Worm (Caenorhabditis elegans) whole organism, L4 larva: ENCODE data around the gene spe-45.

Experiments
- D1046.2 ChIP-seq: fragments of 200-800 bp; sonication (Bioruptor generic); IDR thresholded peaks from 2 replicates; pipeline ENCODE4 v1.3.6; 2022; ENCODE audit warnings: missing genetic modification characterization, missing compliant biosample characterization
- F10B5.3 ChIP-seq: sonication (generic microtip); optimal IDR thresholded peaks from 2 replicates; lab custom pipeline; 2016; ENCODE audit warnings: mild to moderate bottlenecking, missing genetic modification characterization, missing compliant biosample characterization
- R02D3.7 ChIP-seq: fragments of 150-350 bp; sonication (generic microtip); optimal IDR thresholded peaks from 3 replicates; lab custom pipeline; 2014; ENCODE audit warnings: missing biosample characterization, missing genetic modification characterization
- T26A8.4 ChIP-seq: fragments of 200-800 bp; sonication (Bioruptor generic); IDR thresholded peaks from 2 replicates; pipeline ENCODE4 v1.3.6; 2022; ENCODE audit warnings: missing genetic modification characterization, missing compliant biosample characterization
- Y105C5A.15 ChIP-seq: fragments of 200-800 bp; sonication (Bioruptor generic); IDR thresholded peaks from 2 replicates; pipeline ENCODE4 v1.3.6; 2022; ENCODE audit warnings: missing genetic modification characterization, missing compliant biosample characterization
- Y5F2A.4 ChIP-seq: fragments of 200-800 bp; sonication (Bioruptor generic); optimal IDR thresholded peaks from 2 replicates; lab custom pipeline; 2018; ENCODE audit warnings: mild to moderate bottlenecking, missing genetic modification characterization, missing compliant biosample characterization
- Y75B8A.6 ChIP-seq: fragments of 200-800 bp; sonication (Bioruptor generic); IDR thresholded peaks from 2 replicates; pipeline ENCODE4 v1.3.6; 2022; ENCODE audit warnings: missing genetic modification reagents, missing genetic modification characterization, missing compliant biosample characterization
- ZK546.5 ChIP-seq, 2 experiments: sonication (generic microtip); optimal IDR thresholded peaks; 2 replicates each; lab custom pipeline; 2017; ENCODE audit warnings: missing biosample characterization in 2 of 2, missing genetic modification characterization in 2 of 2
- aha-1 ChIP-seq: fragments of 150-350 bp; peaks from one replicate; lab custom pipeline; 2014; ENCODE audit warnings: missing biosample characterization, missing genetic modification characterization
- ama-1 ChIP-seq: fragments of 150-350 bp; optimal IDR thresholded peaks from 2 replicates; lab custom pipeline; 2014; ENCODE audit warnings: inconsistent platforms, mixed read lengths
- ceh-28 ChIP-seq: fragments of 150-350 bp; optimal IDR thresholded peaks from 2 replicates; lab custom pipeline; 2014; ENCODE audit warnings: missing biosample characterization, missing genetic modification reagents, missing genetic modification characterization
- ceh-32 ChIP-seq: sonication (generic microtip); optimal IDR thresholded peaks from 2 replicates; lab custom pipeline; 2016; ENCODE audit warnings: mild to moderate bottlenecking, missing genetic modification characterization, missing compliant biosample characterization; ENCODE audit not compliant: poor library complexity
- ceh-62 ChIP-seq: sonication (generic microtip); optimal IDR thresholded peaks from 2 replicates; lab custom pipeline; 2017; ENCODE audit warnings: missing biosample characterization, missing genetic modification characterization
- cey-2 ChIP-seq: sonication (generic microtip); optimal IDR thresholded peaks from 3 replicates; lab custom pipeline; 2017; ENCODE audit warnings: missing genetic modification characterization, mild to moderate bottlenecking, missing compliant biosample characterization, antibody characterized with exemption, borderline replicate concordance; ENCODE audit not compliant: insufficient read depth
- daf-16 ChIP-seq, 3 experiments: sonication (generic microtip); optimal IDR thresholded peaks; 2 replicates each; lab custom pipeline; 2016 to 2017; ENCODE audit warnings: missing genetic modification characterization in 3 of 3, missing genetic modification reagents in 3 of 3, mild to moderate bottlenecking in 2 of 3, missing compliant biosample characterization in 2 of 3, missing biosample characterization in 1 of 3, moderate library complexity in 1 of 3
- daf-19 ChIP-seq: fragments of 200-800 bp; sonication (Bioruptor generic); conservative IDR thresholded peaks from 2 replicates; pipeline ENCODE4 v1.3.6; 2022; ENCODE audit warnings: missing genetic modification characterization, missing compliant biosample characterization
- daf-8 ChIP-seq: fragments of 200-800 bp; sonication (Bioruptor generic); IDR thresholded peaks from 2 replicates; pipeline ENCODE4 v1.3.6; 2022; ENCODE audit warnings: missing genetic modification characterization, missing compliant biosample characterization
- dmd-8 ChIP-seq: fragments of 200-800 bp; sonication (Bioruptor generic); IDR thresholded peaks from 2 replicates; pipeline ENCODE4 v1.3.6; 2022; ENCODE audit warnings: missing genetic modification characterization, missing compliant biosample characterization
- egl-43 ChIP-seq: fragments of 200-800 bp; sonication (Bioruptor generic); IDR thresholded peaks from 2 replicates; pipeline ENCODE4 v1.3.6; 2022; ENCODE audit warnings: missing genetic modification reagents, missing genetic modification characterization, missing compliant biosample characterization
- fos-1 ChIP-seq: fragments of 150-350 bp; optimal IDR thresholded peaks from 2 replicates; lab custom pipeline; 2014; ENCODE audit warnings: missing biosample characterization, missing genetic modification characterization
- hlh-11 ChIP-seq: fragments of 200-800 bp; sonication (Bioruptor generic); optimal IDR thresholded peaks from 2 replicates; lab custom pipeline; 2018; ENCODE audit warnings: mild to moderate bottlenecking, missing genetic modification characterization, missing compliant biosample characterization
- hlh-30 ChIP-seq: sonication (generic microtip); optimal IDR thresholded peaks from 2 replicates; lab custom pipeline; 2017; ENCODE audit warnings: antibody characterized with exemption, mild to moderate bottlenecking, missing genetic modification characterization, missing compliant biosample characterization; ENCODE audit not compliant: insufficient read depth
- hmg-1.1 ChIP-seq: fragments of 200-800 bp; sonication (Bioruptor generic); IDR thresholded peaks from 2 replicates; pipeline ENCODE4 v1.3.6; 2022; ENCODE audit warnings: missing genetic modification reagents, missing genetic modification characterization, missing compliant biosample characterization
- jun-1 ChIP-seq: fragments of 150-350 bp; optimal IDR thresholded peaks from 2 replicates; lab custom pipeline; 2014; ENCODE audit warnings: missing biosample characterization, missing genetic modification reagents, missing genetic modification characterization
- lin-13 ChIP-seq: fragments of 150-350 bp; optimal IDR thresholded peaks from 2 replicates; lab custom pipeline; 2014; ENCODE audit warnings: missing biosample characterization, missing genetic modification reagents, missing genetic modification characterization
- lin-38 ChIP-seq: fragments of 200-800 bp; sonication (Bioruptor generic); IDR thresholded peaks from 2 replicates; pipeline ENCODE4 v1.3.6; 2022; ENCODE audit warnings: missing genetic modification reagents, missing genetic modification characterization, missing compliant biosample characterization
- lin-39 ChIP-seq: fragments of 150-350 bp; optimal IDR thresholded peaks from 2 replicates; lab custom pipeline; 2014; ENCODE audit warnings: missing biosample characterization, missing genetic modification reagents, missing genetic modification characterization
- lir-3 ChIP-seq: sonication (generic microtip); optimal IDR thresholded peaks from 2 replicates; lab custom pipeline; 2016; ENCODE audit warnings: mild to moderate bottlenecking, missing genetic modification characterization, missing compliant biosample characterization
- lsy-2 ChIP-seq, 2 experiments: fragments of 150-350 bp in 1 of 2; sonication (generic microtip) in 1 of 2; optimal IDR thresholded peaks; 2 replicates each; lab custom pipeline; 2014 to 2017; ENCODE audit warnings: missing biosample characterization in 2 of 2, missing genetic modification characterization in 2 of 2
- mdl-1 ChIP-seq, 2 experiments: fragments of 150-350 bp in 1 of 2; sonication (generic microtip) in 1 of 2; optimal IDR thresholded peaks; 2 replicates each; lab custom pipeline; 2014 to 2017; ENCODE audit warnings: missing biosample characterization in 2 of 2, missing genetic modification characterization in 2 of 2
- mep-1 ChIP-seq: fragments of 150-350 bp; sonication (generic microtip); optimal IDR thresholded peaks from 3 replicates; lab custom pipeline; 2014; ENCODE audit warnings: missing biosample characterization, missing genetic modification characterization
- mxl-2 ChIP-seq: fragments of 200-800 bp; sonication (Bioruptor generic); conservative IDR thresholded peaks from 2 replicates; pipeline ENCODE4 v1.3.6; 2022; ENCODE audit warnings: missing genetic modification reagents, missing genetic modification characterization, missing compliant biosample characterization
- mxl-3 ChIP-seq: fragments of 200-800 bp; sonication (Bioruptor generic); optimal IDR thresholded peaks from 2 replicates; lab custom pipeline; 2018; ENCODE audit warnings: mild to moderate bottlenecking, missing genetic modification characterization, missing compliant biosample characterization
- nhr-237 ChIP-seq: sonication (generic microtip); optimal IDR thresholded peaks from 2 replicates; lab custom pipeline; 2017; ENCODE audit warnings: missing biosample characterization, missing genetic modification characterization
- nhr-28 ChIP-seq: fragments of 150-350 bp; optimal IDR thresholded peaks from 2 replicates; lab custom pipeline; 2014; ENCODE audit warnings: missing biosample characterization, missing genetic modification characterization
- nhr-76 ChIP-seq: fragments of 150-350 bp; optimal IDR thresholded peaks from 2 replicates; lab custom pipeline; 2014; ENCODE audit warnings: missing biosample characterization, missing genetic modification characterization
- pha-4 ChIP-seq, 2 experiments: fragments of 150-350 bp in 1 of 2; fragments of 200-800 bp in 1 of 2; sonication (Bioruptor generic) in 1 of 2; IDR thresholded peaks in 1 of 2; optimal IDR thresholded peaks in 1 of 2; 2 replicates each; pipeline versions ENCODE4 v1.3.6 to Lab custom; 2014 to 2022; ENCODE audit warnings: missing genetic modification characterization in 2 of 2, missing genetic modification reagents in 2 of 2, missing biosample characterization in 1 of 2, missing compliant biosample characterization in 1 of 2
- php-3 ChIP-seq: fragments of 200-800 bp; sonication (Bioruptor generic); IDR thresholded peaks from 2 replicates; pipeline ENCODE4 v1.3.6; 2022; ENCODE audit warnings: missing genetic modification reagents, missing genetic modification characterization, missing compliant biosample characterization
- rbr-2 ChIP-seq: sonication (generic microtip); optimal IDR thresholded peaks from 2 replicates; lab custom pipeline; 2016; ENCODE audit warnings: missing genotype, missing genetic modification characterization, missing compliant biosample characterization
- set-16 ChIP-seq: fragments of 200-800 bp; sonication (Bioruptor generic); IDR thresholded peaks from 2 replicates; pipeline ENCODE4 v1.3.6; 2022; ENCODE audit warnings: missing genetic modification reagents, missing genetic modification characterization, missing compliant biosample characterization
- snpc-1.2 ChIP-seq: fragments of 200-800 bp; sonication (Bioruptor generic); IDR thresholded peaks from 2 replicates; pipeline ENCODE4 v1.3.6; 2022; ENCODE audit warnings: missing genetic modification reagents, missing genetic modification characterization, missing compliant biosample characterization
- spr-1 ChIP-seq: sonication (generic microtip); optimal IDR thresholded peaks from 2 replicates; lab custom pipeline; 2016; ENCODE audit warnings: mild to moderate bottlenecking, missing genetic modification characterization, missing compliant biosample characterization
- tag-97 ChIP-seq: fragments of 200-800 bp; sonication (Bioruptor generic); IDR thresholded peaks from 2 replicates; pipeline ENCODE4 v1.3.6; 2022; ENCODE audit warnings: missing genetic modification characterization, missing compliant biosample characterization
- unc-130 ChIP-seq: sonication (generic microtip); optimal IDR thresholded peaks from 2 replicates; lab custom pipeline; 2016; ENCODE audit warnings: missing genetic modification reagents, missing genetic modification characterization, missing compliant biosample characterization
- unc-39 ChIP-seq: sonication (generic microtip); optimal IDR thresholded peaks from 2 replicates; lab custom pipeline; 2017; ENCODE audit warnings: missing biosample characterization, missing genetic modification characterization
- zfp-2 ChIP-seq: sonication (generic microtip); optimal IDR thresholded peaks from 2 replicates; lab custom pipeline; 2016; ENCODE audit warnings: mild to moderate bottlenecking, missing genetic modification characterization, missing compliant biosample characterization
- zfp-3 ChIP-seq: fragments of 200-800 bp; sonication (Bioruptor generic); conservative IDR thresholded peaks from 2 replicates; pipeline ENCODE4 v1.3.6; 2022; ENCODE audit warnings: missing genetic modification reagents, missing genetic modification characterization, missing compliant biosample characterization
- zip-2 ChIP-seq: fragments of 150-350 bp; optimal IDR thresholded peaks from 2 replicates; lab custom pipeline; 2014; ENCODE audit warnings: missing biosample characterization, missing genetic modification characterization

Gene spe-45

DNA sequence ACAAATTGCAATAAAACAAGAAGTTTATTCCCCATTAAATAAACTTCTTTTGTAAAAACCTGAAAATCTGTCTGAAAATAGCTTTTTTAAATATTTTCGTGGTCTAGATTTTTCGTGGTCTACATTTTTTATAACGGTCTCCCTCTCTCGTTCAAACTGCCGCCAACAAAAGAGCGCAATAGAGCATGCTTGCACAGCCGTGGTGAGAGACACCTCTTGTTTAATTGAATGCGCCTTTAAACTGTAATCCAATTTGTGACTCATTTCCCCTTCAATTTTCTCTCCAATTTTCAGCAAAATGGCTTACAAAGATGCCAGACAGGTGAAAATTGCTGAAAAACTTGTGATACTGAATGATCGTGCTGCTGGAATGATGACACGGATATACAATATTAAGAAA, 14.2 kb upstream of the spe-45 start, which contains the start of gene gex-3 (continued):
- no peak for TF ChIP-seq ceh-28 (tag; lab: Kevin White, UChicago)
- no peak for TF ChIP-seq zip-2 (tag; lab: Kevin White, UChicago)

DNA sequence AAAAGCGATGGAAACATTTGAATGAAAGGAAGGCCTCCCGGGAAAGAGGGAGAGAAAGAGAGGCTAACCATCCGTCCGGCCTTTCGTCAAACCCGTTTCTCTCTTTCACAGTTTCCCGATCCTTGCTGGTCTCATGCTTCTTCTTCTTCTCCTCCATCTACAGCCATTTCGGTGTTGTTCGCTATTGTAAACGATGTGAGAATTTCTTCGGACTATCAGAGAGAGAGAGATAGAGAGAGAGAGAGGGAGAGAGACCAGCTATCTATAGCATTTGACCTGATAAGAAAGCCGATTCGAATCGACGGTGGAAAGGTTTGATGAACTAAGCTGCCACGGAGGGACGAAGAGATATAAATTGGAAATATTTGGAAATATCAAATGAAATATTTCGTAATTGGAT, 13.5 kb upstream of the spe-45 start:
- TF ChIP-seq mdl-1 (tag; optimal IDR thresholded peaks at IDR 0.05; lab: Kevin White, UChicago) (no peak), hlh-11 (tag; lab: Kevin White, UChicago) (peak; percentile 40), zfp-2 (tag; lab: Kevin White, UChicago) (no peak), fos-1 (no peak), zip-2 (tag; lab: Kevin White, UChicago) (no peak), D1046.2 (GFP tag; lab: Robert Waterston, UW) (no peak), daf-8 (no peak), aha-1 (peak; percentile 95), set-16 (GFP tag; lab: Robert Waterston, UW) (no peak), dmd-8 (GFP tag; lab: Robert Waterston, UW) (no peak), jun-1 (no peak), unc-130 (no peak), hlh-30 (tag; lab: Kevin White, UChicago) (peak; percentile 19), lir-3 (tag; lab: Kevin White, UChicago) (no peak), daf-19 (GFP tag; lab: Robert Waterston, UW) (no peak), mxl-2 (GFP tag; lab: Robert Waterston, UW) (no peak), snpc-1.2 (no peak), lsy-2 (tag; optimal IDR thresholded peaks at IDR 0.05; lab: Kevin White, UChicago) (no peak), Y5F2A.4 (GFP tag; lab: Kevin White, UChicago) (no peak), lin-13 (GFP tag; lab: Kevin White, UChicago) (no peak), mep-1 (tag; lab: Kevin White, UChicago) (no peak), ZK546.5 (tag; optimal IDR thresholded peaks at IDR 0.05; lab: Kevin White, UChicago) (no peak), spr-1 (tag; lab: Kevin White, UChicago) (no peak), unc-39 (no peak), ama-1 (lab: Kevin White, UChicago) (no peak), egl-43 (GFP tag; lab: Robert Waterston, UW) (no peak), lin-38 (GFP tag; lab: Robert Waterston, UW) (no peak), R02D3.7 (tag; lab: Kevin White, UChicago) (no peak), nhr-28 (tag; lab: Kevin White, UChicago) (peak; percentile 32), mxl-3 (GFP tag; lab: Kevin White, UChicago) (peak; percentile 55)
- TF ChIP-seq, all 104 proteins: peak for 5

DNA sequence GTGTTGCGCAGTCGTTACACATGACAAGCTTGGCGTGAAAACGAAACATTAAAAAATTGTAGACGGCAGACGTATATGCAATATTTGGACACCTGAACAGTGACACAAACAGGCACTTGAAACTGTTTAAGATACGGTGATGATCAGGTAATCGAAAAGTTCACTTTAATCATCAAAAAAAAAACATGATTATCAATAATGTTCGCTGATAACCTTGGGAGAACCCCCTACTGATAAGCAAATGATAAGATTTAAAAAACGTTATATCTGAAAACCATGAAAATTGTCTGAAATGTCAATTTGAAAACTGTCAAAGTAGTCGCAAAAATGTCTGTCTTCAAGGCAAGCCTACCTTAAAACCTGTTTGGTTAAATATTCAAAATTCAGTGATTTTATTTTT, 10.1 kb upstream of the spe-45 start:
- TF ChIP-seq T26A8.4 (GFP tag; lab: Robert Waterston, UW): no peak
- no peak for TF ChIP-seq rbr-2 (tag; lab: Kevin White, UChicago)
- TF ChIP-seq set-16 (GFP tag; lab: Robert Waterston, UW): no peak
- TF ChIP-seq hlh-30 (tag; lab: Kevin White, UChicago): peak; percentile 45
- no peak for TF ChIP-seq hmg-1.1 (GFP tag; lab: Robert Waterston, UW)
- TF ChIP-seq pha-4 (GFP tag; IDR thresholded peaks at IDR 0.05; lab: Robert Waterston, UW): 0 out of 2 replicates have a peak, but pooled peaks have one; percentile 14
- no peak for TF ChIP-seq pha-4 (tag; optimal IDR thresholded peaks at IDR 0.05; lab: Kevin White, UChicago)
- TF ChIP-seq snpc-1.2: no peak
- no peak for TF ChIP-seq ceh-62
- TF ChIP-seq nhr-76: no peak
- TF ChIP-seq Y75B8A.6 (GFP tag; lab: Robert Waterston, UW): no peak
- TF ChIP-seq cey-2: peak; percentile 55
- TF ChIP-seq lin-39 (tag; lab: Kevin White, UChicago): no peak
- TF ChIP-seq F10B5.3 (tag; lab: Kevin White, UChicago): no peak
- no peak for TF ChIP-seq tag-97 (GFP tag; lab: Robert Waterston, UW)
- no peak for TF ChIP-seq nhr-237 (tag; lab: Kevin White, UChicago)
- TF ChIP-seq Y105C5A.15 (GFP tag; lab: Robert Waterston, UW): no peak
- no peak for TF ChIP-seq ceh-32 (tag; lab: Kevin White, UChicago)
- peak; percentile 65 for TF ChIP-seq php-3 (GFP tag; lab: Robert Waterston, UW)
- peak; percentile 11 for TF ChIP-seq nhr-28 (tag; lab: Kevin White, UChicago)
- no peak for TF ChIP-seq ZK546.5 (tag; optimal IDR thresholded peaks at IDR 0.05; lab: Kevin White, UChicago)
- TF ChIP-seq unc-39: no peak
- no peak for TF ChIP-seq zfp-3 (GFP tag; lab: Robert Waterston, UW)
- TF ChIP-seq daf-16 (GFP tag; optimal IDR thresholded peaks at IDR 0.05; lab: Kevin White, UChicago): no peak
- peak; percentile 67 for TF ChIP-seq daf-16 (tag; optimal IDR thresholded peaks at IDR 0.05; lab: Kevin White, UChicago)
- no peak for TF ChIP-seq Y5F2A.4 (GFP tag; lab: Kevin White, UChicago)
